ENCODE assay signal across 4 fruit fly cellular contexts in the genomic region with DNA sequence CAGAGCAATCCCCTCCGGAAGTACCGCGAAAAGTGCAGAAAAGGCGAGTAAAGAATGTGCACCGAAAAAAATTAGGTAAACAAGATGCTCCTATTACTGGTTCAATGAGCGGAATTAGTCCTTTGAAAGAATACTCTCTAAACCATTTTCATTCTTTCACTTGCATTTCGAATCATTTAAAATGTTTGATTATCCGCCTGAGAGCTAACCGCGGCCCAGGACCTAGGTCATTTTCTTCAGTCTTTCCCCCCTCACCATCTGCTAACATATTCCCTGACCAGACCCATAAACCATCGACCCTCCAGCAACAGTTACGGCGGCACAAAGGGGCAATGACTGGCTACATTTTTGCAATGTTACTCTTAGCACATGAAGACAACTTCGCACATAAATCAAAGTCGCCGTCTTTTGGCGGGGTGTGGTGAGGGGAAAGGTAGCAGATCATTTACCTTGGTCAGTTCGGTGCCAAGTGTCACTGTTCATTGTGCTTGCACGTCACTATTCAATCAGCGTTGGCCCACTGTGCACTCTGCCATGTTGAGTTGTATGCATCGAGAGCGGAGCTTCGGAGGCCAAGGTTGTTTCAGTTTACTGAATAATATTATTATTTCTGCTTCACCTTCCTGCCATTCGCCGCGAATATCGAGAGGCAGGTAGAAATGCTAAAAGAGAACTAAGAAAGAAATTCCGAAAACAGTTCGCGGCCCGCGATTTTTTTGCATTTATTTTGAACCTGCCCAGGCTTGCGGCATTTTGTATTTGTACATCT.
TF ChIP-seq lines count a peak whose summit lies in the region.

No protein-coding gene starts in this region.

- no peak for TF ChIP-seq CTCF in whole organism, embryonic (GFP tag; optimal IDR thresholded peaks at IDR 0.05; lab: Kevin White, UChicago)

TF ChIP-seq in whole organism, embryonic, 481 proteins besides CTCF, POLR2A, EP300 and RAD21 (continues in another document):
- TF ChIP-seq CG9797 (GFP tag; optimal IDR thresholded peaks at IDR 0.05; lab: Kevin White, UChicago), result no peak
- 0 out of 2 replicates have a peak, but pooled peaks have one; percentile 19 for TF ChIP-seq Ptx1 (GFP tag; IDR thresholded peaks at IDR 0.05; lab: Robert Waterston, UW)
- no peak for TF ChIP-seq CG16779 (GFP tag; IDR thresholded peaks at IDR 0.05; lab: Robert Waterston, UW)
- TF ChIP-seq Scr (GFP tag; IDR thresholded peaks at IDR 0.05; lab: Robert Waterston, UW; ENCODE audit: partially characterized antibody), result 0 out of 2 replicates have a peak, but pooled peaks have one; percentile 10
- TF ChIP-seq gsb (GFP tag; IDR thresholded peaks at IDR 0.05; lab: Robert Waterston, UW), result no peak
- TF ChIP-seq Camta (GFP tag; optimal IDR thresholded peaks at IDR 0.05; lab: Kevin White, UChicago), result no peak
- 0 out of 2 replicates have a peak, but pooled peaks have one; percentile 19 for TF ChIP-seq chm (GFP tag; IDR thresholded peaks at IDR 0.05; lab: Robert Waterston, UW)
- no peak for TF ChIP-seq CG17802 (tag; optimal IDR thresholded peaks at IDR 0.05; lab: Kevin White, UChicago)
- TF ChIP-seq Doc2 (GFP tag; IDR thresholded peaks at IDR 0.05; lab: Robert Waterston, UW), result no peak
- TF ChIP-seq Aef1 (GFP tag; IDR thresholded peaks at IDR 0.05; lab: Robert Waterston, UW), result no peak
- peak; percentile 49 for TF ChIP-seq crol (GFP tag; IDR thresholded peaks at IDR 0.05; lab: Robert Waterston, UW)
- no peak for TF ChIP-seq Med (GFP tag; lab: Kevin White, UChicago)
- no peak for TF ChIP-seq Antp (GFP tag; optimal IDR thresholded peaks at IDR 0.05; lab: Kevin White, UChicago)
- TF ChIP-seq Usf (GFP tag; optimal IDR thresholded peaks at IDR 0.05; lab: Kevin White, UChicago), result no peak
- TF ChIP-seq HmgZ (tag; optimal IDR thresholded peaks at IDR 0.05; lab: Kevin White, UChicago), result no peak
- TF ChIP-seq CG11398 (GFP tag; optimal IDR thresholded peaks at IDR 0.05; lab: Kevin White, UChicago), result no peak
- TF ChIP-seq sug (tag; optimal IDR thresholded peaks at IDR 0.05; lab: Kevin White, UChicago), result no peak
- TF ChIP-seq Awh (GFP tag; IDR thresholded peaks at IDR 0.05; lab: Robert Waterston, UW), result no peak
- TF ChIP-seq Oli (tag; optimal IDR thresholded peaks at IDR 0.05; lab: Kevin White, UChicago), result peak; percentile 13
- TF ChIP-seq ranshi (GFP tag; IDR thresholded peaks at IDR 0.05; lab: Robert Waterston, UW), result no peak
- TF ChIP-seq Adf1 (GFP tag; IDR thresholded peaks at IDR 0.05; lab: Robert Waterston, UW), result no peak

TF ChIP-seq in whole organism, prepupa, 60 proteins besides CTCF, POLR2A, EP300 and RAD21 (continues in another document):
- peak; percentile 41 for TF ChIP-seq lz (GFP tag; optimal IDR thresholded peaks at IDR 0.05; lab: Kevin White, UChicago)
- peak; percentile 53 for TF ChIP-seq CG31627 (GFP tag; optimal IDR thresholded peaks at IDR 0.05; lab: Kevin White, UChicago)
- TF ChIP-seq Eip75B (GFP tag; optimal IDR thresholded peaks at IDR 0.05; lab: Kevin White, UChicago), result peak; percentile 66
- no peak for TF ChIP-seq Blimp-1 (GFP tag; optimal IDR thresholded peaks at IDR 0.05; lab: Kevin White, UChicago)
- no peak for TF ChIP-seq Hr38 (GFP tag; optimal IDR thresholded peaks at IDR 0.05; lab: Kevin White, UChicago)
- TF ChIP-seq CG32006 (GFP tag; optimal IDR thresholded peaks at IDR 0.05; lab: Kevin White, UChicago), result no peak
- no peak for TF ChIP-seq Lpt (GFP tag; optimal IDR thresholded peaks at IDR 0.05; lab: Kevin White, UChicago)
- peak; percentile 26 to 43 for TF ChIP-seq ss (GFP tag; optimal IDR thresholded peaks at IDR 0.05; lab: Kevin White, UChicago)
- TF ChIP-seq CG3032 (tag; optimal IDR thresholded peaks at IDR 0.05; lab: Kevin White, UChicago), result peak; percentile 4
- no peak for TF ChIP-seq Eip93F (GFP tag; optimal IDR thresholded peaks at IDR 0.05; lab: Kevin White, UChicago)
- TF ChIP-seq vri (GFP tag; optimal IDR thresholded peaks at IDR 0.05; lab: Kevin White, UChicago), result peak; percentile 31
- TF ChIP-seq Hr4 (GFP tag; optimal IDR thresholded peaks at IDR 0.05; lab: Kevin White, UChicago), result no peak
- peak; percentile 14 for TF ChIP-seq CG11762 (GFP tag; optimal IDR thresholded peaks at IDR 0.05; lab: Kevin White, UChicago; ENCODE audit: insufficient read depth)
- TF ChIP-seq spab (GFP tag; optimal IDR thresholded peaks at IDR 0.05; lab: Kevin White, UChicago), result peak; percentile 35
- TF ChIP-seq dac (GFP tag; optimal IDR thresholded peaks at IDR 0.05; lab: Kevin White, UChicago), result no peak
- TF ChIP-seq achi (GFP tag; optimal IDR thresholded peaks at IDR 0.05; lab: Kevin White, UChicago), result peak; percentile 8
- TF ChIP-seq CG9139 (GFP tag; optimal IDR thresholded peaks at IDR 0.05; lab: Kevin White, UChicago), result no peak
- no peak for TF ChIP-seq CG8319 (GFP tag; optimal IDR thresholded peaks at IDR 0.05; lab: Kevin White, UChicago)
- TF ChIP-seq CG6276 (GFP tag; optimal IDR thresholded peaks at IDR 0.05; lab: Kevin White, UChicago), result no peak
- TF ChIP-seq acj6 (GFP tag; optimal IDR thresholded peaks at IDR 0.05; lab: Kevin White, UChicago), result peak; percentile 45
- peak; percentile 57 for TF ChIP-seq cyc (GFP tag; optimal IDR thresholded peaks at IDR 0.05; lab: Kevin White, UChicago)

TF ChIP-seq in whole organism, pupa, 21 proteins besides CTCF, POLR2A, EP300 and RAD21:
- TF ChIP-seq Snoo (tag; optimal IDR thresholded peaks at IDR 0.05; lab: Kevin White, UChicago) (peak; percentile 42), CG13204 (GFP tag; optimal IDR thresholded peaks at IDR 0.05; lab: Kevin White, UChicago) (peak; percentile 5), Pif1A (GFP tag; optimal IDR thresholded peaks at IDR 0.05; lab: Kevin White, UChicago) (no peak), Ets98B (GFP tag; IDR thresholded peaks at IDR 0.05; lab: Robert Waterston, UW) (no peak), EcR (GFP tag; optimal IDR thresholded peaks at IDR 0.05; lab: Kevin White, UChicago) (peak; percentile 97), CG12605 (GFP tag; IDR thresholded peaks at IDR 0.05; lab: Robert Waterston, UW) (no peak), CG32121 (GFP tag; IDR thresholded peaks at IDR 0.05; lab: Robert Waterston, UW) (no peak), CG17806 (tag; optimal IDR thresholded peaks at IDR 0.05; lab: Kevin White, UChicago) (peak; percentile 54), CG10348 (GFP tag; IDR thresholded peaks at IDR 0.05; lab: Robert Waterston, UW) (no peak), CG14655 (GFP tag; optimal IDR thresholded peaks at IDR 0.05; lab: Kevin White, UChicago) (no peak), CG4496 (GFP tag; IDR thresholded peaks at IDR 0.05; lab: Robert Waterston, UW) (no peak), CG34367 (tag; optimal IDR thresholded peaks at IDR 0.05; lab: Kevin White, UChicago) (peak; percentile 13), CG8301 (tag; optimal IDR thresholded peaks at IDR 0.05; lab: Kevin White, UChicago) (no peak), rn (GFP tag; IDR thresholded peaks at IDR 0.05; lab: Robert Waterston, UW) (no peak), D1 (tag; optimal IDR thresholded peaks at IDR 0.05; lab: Kevin White, UChicago) (no peak), Pif1B (GFP tag; optimal IDR thresholded peaks at IDR 0.05; lab: Kevin White, UChicago) (no peak), CG15710 (tag; optimal IDR thresholded peaks at IDR 0.05; lab: Kevin White, UChicago) (no peak), fd96Ca (GFP tag; IDR thresholded peaks at IDR 0.05; lab: Robert Waterston, UW) (no peak), CG9948 (tag; optimal IDR thresholded peaks at IDR 0.05; lab: Kevin White, UChicago) (peak; percentile 57), gl (tag; optimal IDR thresholded peaks at IDR 0.05; lab: Kevin White, UChicago) (peak; percentile 20), CG8159 (tag; optimal IDR thresholded peaks at IDR 0.05; lab: Kevin White, UChicago) (peak; percentile 66)

TF ChIP-seq in whole organism, wandering third instar larva, 38 proteins besides CTCF, POLR2A, EP300 and RAD21:
- TF ChIP-seq Rel (GFP tag; optimal IDR thresholded peaks at IDR 0.05; lab: Kevin White, UChicago) (peak; percentile 7), Rel (tag; optimal IDR thresholded peaks at IDR 0.05; lab: Kevin White, UChicago) (no peak), Vsx2 (GFP tag; optimal IDR thresholded peaks at IDR 0.05; lab: Kevin White, UChicago; ENCODE audit: partially characterized antibody) (peak; percentile 17), CrebA (GFP tag; optimal IDR thresholded peaks at IDR 0.05; lab: Kevin White, UChicago; ENCODE audit: borderline replicate concordance) (peak; percentile 48), br (GFP tag; optimal IDR thresholded peaks at IDR 0.05; lab: Kevin White, UChicago) (peak; percentile 35), woc (GFP tag; optimal IDR thresholded peaks at IDR 0.05; lab: Kevin White, UChicago) (peak; percentile 70), foxo (GFP tag; optimal IDR thresholded peaks at IDR 0.05; lab: Kevin White, UChicago) (peak in 1 of 2 experiments; percentile 54), rgr (GFP tag; optimal IDR thresholded peaks at IDR 0.05; lab: Kevin White, UChicago) (peak; percentile 59), ey (GFP tag; optimal IDR thresholded peaks at IDR 0.05; lab: Kevin White, UChicago) (peak; percentile 60), fru (GFP tag; optimal IDR thresholded peaks at IDR 0.05; lab: Kevin White, UChicago) (peak; percentile 88), psq (GFP tag; optimal IDR thresholded peaks at IDR 0.05; lab: Kevin White, UChicago) (peak; percentile 98), GATAd (GFP tag; optimal IDR thresholded peaks at IDR 0.05; lab: Kevin White, UChicago) (no peak), Dif (GFP tag; optimal IDR thresholded peaks at IDR 0.05; lab: Kevin White, UChicago; ENCODE audit: partially characterized antibody) (no peak), HLH106 (tag; optimal IDR thresholded peaks at IDR 0.05; lab: Kevin White, UChicago) (peak; percentile 46), Abd-B (GFP tag; optimal IDR thresholded peaks at IDR 0.05; lab: Kevin White, UChicago) (no peak), Sp1 (GFP tag; optimal IDR thresholded peaks at IDR 0.05; lab: Kevin White, UChicago) (peak; percentile 11), Myc (optimal IDR thresholded peaks at IDR 0.05; lab: Kevin White, UChicago) (no peak), tai (GFP tag; optimal IDR thresholded peaks at IDR 0.05; lab: Kevin White, UChicago) (peak; percentile 22), h (GFP tag; optimal IDR thresholded peaks at IDR 0.05; lab: Kevin White, UChicago) (peak; percentile 51), OdsH (GFP tag; optimal IDR thresholded peaks at IDR 0.05; lab: Kevin White, UChicago) (peak; percentile 47)

Comparison
In these comparisons a context has a peak if more than half of its experiments do, and no peak if none do; other contexts are left out.
1. Of the 7 proteins assayed by ChIP-seq in both whole organism, embryonic and whole organism, prepupa: peak only in whole organism, embryonic: none; only in whole organism, prepupa: CG6854, Hr39 and Sox102F; in both: none; in neither: 4.